Worm (Caenorhabditis elegans): ENCODE data around the gene aptf-2.

DNA sequence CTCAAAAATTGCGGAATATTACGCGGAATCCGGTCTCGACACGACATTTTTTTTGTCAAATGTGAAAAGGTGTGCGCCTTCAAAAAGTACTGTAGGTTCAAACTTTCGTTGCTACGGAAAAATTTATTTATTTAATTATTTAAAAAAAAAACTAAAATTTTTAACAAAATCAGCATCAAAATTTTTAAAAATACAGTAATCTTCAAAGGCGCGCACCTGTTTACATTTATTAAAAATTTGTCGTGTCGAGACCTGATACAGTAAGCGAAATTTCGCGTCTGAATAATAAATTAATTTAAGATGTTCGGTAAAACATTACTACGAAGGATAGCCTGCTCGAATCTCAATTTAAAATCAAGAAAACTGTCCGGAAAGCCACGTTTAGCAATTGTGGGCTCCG, 44.2 kb downstream of the aptf-2 start, which contains the start of gene Y62E10A.6:
- TF ChIP-seq unc-62 (GFP tag; optimal IDR thresholded peaks at IDR 0.05) (no peak), nhr-76 (tag; optimal IDR thresholded peaks at IDR 0.05) (no peak), nhr-12 (tag; optimal IDR thresholded peaks at IDR 0.05) (no peak), elt-1 (tag; optimal IDR thresholded peaks at IDR 0.05; ENCODE audit: borderline replicate concordance, insufficient read depth) (no peak), sptf-1 (tag; optimal IDR thresholded peaks at IDR 0.05) (no peak), flh-1 (GFP tag; optimal IDR thresholded peaks at IDR 0.05) (no peak), lin-13 (tag; optimal IDR thresholded peaks at IDR 0.05) (no peak), elt-3 (tag; optimal IDR thresholded peaks at IDR 0.05) (no peak), snpc-4 (tag; optimal IDR thresholded peaks at IDR 0.05) (no peak), mls-2 (tag; optimal IDR thresholded peaks at IDR 0.05) (no peak), nhr-28 (tag; optimal IDR thresholded peaks at IDR 0.05) (no peak), ceh-39 (tag; optimal IDR thresholded peaks at IDR 0.05) (no peak), ztf-11 (tag; optimal IDR thresholded peaks at IDR 0.05) (no peak)

Measured in whole organism, mixed stage, embryonic.